Worm (Caenorhabditis elegans): ENCODE results near the gene ugt-32.

ugt-32 gene

DNA sequence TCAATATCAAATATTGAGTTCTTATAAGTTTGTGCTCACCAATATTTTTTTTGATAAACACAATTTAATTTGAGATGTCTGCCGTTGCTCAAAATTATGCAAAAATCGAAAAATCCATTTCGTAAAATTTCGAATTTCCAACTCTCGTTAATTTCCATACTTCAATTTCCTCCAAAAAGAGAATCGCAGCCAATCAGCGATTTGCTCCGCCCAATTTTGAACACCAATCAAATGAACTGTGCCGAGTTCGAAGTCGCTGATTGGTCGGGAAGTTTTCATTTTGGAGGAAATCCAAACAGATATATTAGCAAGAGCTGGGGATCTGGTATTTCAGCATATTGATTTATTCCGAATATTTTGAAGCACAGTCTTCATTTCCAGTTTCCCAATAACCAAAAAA lies 36.0 kb downstream of the ugt-32 start:
- no peak for TF ChIP-seq scrt-1 (GFP tag; IDR thresholded peaks at IDR 0.05)
- TF ChIP-seq hmbx-1 (tag; optimal IDR thresholded peaks at IDR 0.05): no peak
- no peak for TF ChIP-seq flt-1 (GFP tag; IDR thresholded peaks at IDR 0.05)
- TF ChIP-seq hnd-1 (tag; optimal IDR thresholded peaks at IDR 0.05): no peak
- no peak for TF ChIP-seq aly-1 (tag; optimal IDR thresholded peaks at IDR 0.05)
- no peak for TF ChIP-seq pes-1 (GFP tag; IDR thresholded peaks at IDR 0.05)
- TF ChIP-seq ceh-36 (tag; optimal IDR thresholded peaks at IDR 0.05): no peak
- TF ChIP-seq B0310.2 (tag; optimal IDR thresholded peaks at IDR 0.05): no peak
- TF ChIP-seq ets-7 (tag; optimal IDR thresholded peaks at IDR 0.05): no peak
- no peak for TF ChIP-seq ceh-13 (GFP tag; optimal IDR thresholded peaks at IDR 0.05)
- TF ChIP-seq tbx-11 (GFP tag; IDR thresholded peaks at IDR 0.05): no peak
- no peak for TF ChIP-seq sea-1 (GFP tag; conservative IDR thresholded peaks at IDR 0.05)
- TF ChIP-seq hmg-4 (GFP tag; optimal IDR thresholded peaks at IDR 0.05): no peak
- TF ChIP-seq F13C5.2 (tag; optimal IDR thresholded peaks at IDR 0.05): no peak
- no peak for TF ChIP-seq tra-4 (tag; optimal IDR thresholded peaks at IDR 0.05)
- TF ChIP-seq ama-1 (optimal IDR thresholded peaks at IDR 0.05): no peak

DNA sequence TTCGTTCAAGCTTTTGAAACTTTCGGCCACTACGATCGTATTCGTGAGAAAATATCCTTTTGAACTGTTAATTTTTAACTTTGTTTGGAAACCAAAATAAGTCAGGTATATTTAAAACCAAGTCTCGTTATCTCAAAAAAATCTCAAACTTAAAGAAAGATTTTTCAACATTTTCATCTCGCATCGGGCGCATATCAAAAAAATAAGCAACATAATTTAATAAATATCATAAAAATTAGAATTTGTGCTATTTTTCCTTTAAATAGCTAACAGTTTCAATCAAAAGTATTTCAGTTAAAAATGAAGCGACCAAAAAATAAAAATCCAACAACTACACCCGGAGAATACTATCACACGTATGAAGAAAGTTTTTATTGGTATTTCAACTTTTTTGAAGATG lies 37.8 kb downstream of the ugt-32 start, which contains the start of gene srw-7:
Gene srw-7, plus strand, starts transcription at position 301 of the 400 bp plus-strand sequence.
- TF ChIP-seq scrt-1 (GFP tag; IDR thresholded peaks at IDR 0.05) (no peak), ceh-13 (GFP tag; optimal IDR thresholded peaks at IDR 0.05) (no peak), F13C5.2 (tag; optimal IDR thresholded peaks at IDR 0.05) (no peak)

DNA sequence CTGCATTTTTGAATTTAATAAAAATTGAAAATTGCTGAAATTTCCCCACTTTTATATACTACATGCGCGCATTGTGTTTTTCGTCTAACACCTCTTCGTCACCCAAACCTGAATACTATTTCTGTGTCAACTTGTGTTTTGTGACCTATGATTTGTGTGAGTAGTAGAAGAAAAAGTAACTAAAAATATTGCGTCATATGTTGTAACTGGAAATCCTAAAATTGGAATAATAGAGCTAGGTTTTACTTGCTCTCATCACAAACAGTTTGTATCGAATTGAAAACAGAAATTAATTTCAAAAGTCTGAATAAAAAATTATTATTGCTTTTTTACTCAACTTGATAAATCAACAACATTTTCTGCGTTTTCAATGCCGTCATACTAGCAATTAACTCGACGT lies 38.3 kb downstream of the ugt-32 start, which contains the start of gene R08F11.4:
Gene R08F11.4, minus strand, starts transcription at position 29 of the 400 bp plus-strand sequence.
- TF ChIP-seq F13C5.2 (tag; optimal IDR thresholded peaks at IDR 0.05) (no peak), ama-1 (optimal IDR thresholded peaks at IDR 0.05) (no peak), scrt-1 (GFP tag; IDR thresholded peaks at IDR 0.05) (no peak)

DNA sequence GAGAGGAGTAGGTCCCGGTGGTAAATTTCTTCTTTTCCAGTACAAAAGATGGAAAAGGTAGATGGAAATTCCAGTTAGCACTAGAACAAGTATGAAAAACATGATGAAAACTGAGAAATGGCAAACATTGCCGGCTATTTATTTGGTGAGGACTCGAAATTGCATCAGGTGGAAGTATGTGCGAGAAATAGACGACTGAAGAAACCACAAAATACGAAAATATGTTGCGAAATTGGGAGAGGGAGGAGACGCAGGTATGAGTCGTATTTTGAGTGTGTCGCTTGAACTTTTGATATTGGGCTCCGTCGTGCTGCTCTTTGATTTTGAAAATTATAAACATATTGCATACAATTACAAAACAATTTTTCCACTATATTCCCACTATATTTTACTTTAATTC lies 40.5 kb downstream of the ugt-32 start, which contains the start of gene cyp-33C8:
Gene cyp-33C8, minus strand, starts transcription at position 200 of the 400 bp plus-strand sequence.
- TF ChIP-seq hnd-1 (tag; optimal IDR thresholded peaks at IDR 0.05): no peak
- TF ChIP-seq ama-1 (optimal IDR thresholded peaks at IDR 0.05): no peak
- no peak for TF ChIP-seq flt-1 (GFP tag; IDR thresholded peaks at IDR 0.05)
- TF ChIP-seq tra-4 (tag; optimal IDR thresholded peaks at IDR 0.05): no peak

DNA sequence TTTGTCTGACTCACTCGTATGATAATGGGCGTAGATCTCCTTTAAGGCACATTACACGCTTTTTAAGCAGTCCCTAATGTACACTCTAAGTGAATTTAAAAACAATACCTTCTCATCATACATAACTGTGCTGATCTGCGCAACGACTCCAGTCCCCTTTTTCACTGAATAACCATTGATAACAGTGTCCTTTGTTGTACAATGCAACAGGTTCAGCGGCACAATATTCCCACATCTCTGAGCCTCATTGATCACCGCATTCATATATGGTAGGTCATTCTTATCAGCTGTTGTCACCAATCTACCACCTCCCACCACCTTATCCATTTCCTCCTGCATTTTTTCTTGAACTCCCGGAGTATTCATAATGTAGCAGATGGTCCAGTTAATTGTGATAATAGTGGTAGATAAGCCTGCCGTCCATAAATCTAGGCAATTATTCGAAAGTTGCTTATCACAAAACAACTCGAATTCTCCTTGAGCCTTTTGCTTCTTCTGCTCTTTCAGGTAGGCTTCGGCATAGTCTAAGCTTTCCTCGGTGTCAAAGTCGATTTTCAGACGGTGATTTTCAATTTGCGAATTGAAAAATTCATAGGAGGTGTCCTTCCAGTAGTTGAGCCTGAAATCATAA lies 41.9 kb downstream of the ugt-32 start:
- TF ChIP-seq sea-1 (GFP tag; conservative IDR thresholded peaks at IDR 0.05) (no peak), ama-1 (optimal IDR thresholded peaks at IDR 0.05) (no peak), ets-7 (tag; optimal IDR thresholded peaks at IDR 0.05) (no peak), tra-4 (tag; optimal IDR thresholded peaks at IDR 0.05) (no peak), aly-1 (tag; optimal IDR thresholded peaks at IDR 0.05) (no peak), hmbx-1 (tag; optimal IDR thresholded peaks at IDR 0.05) (no peak), B0310.2 (tag; optimal IDR thresholded peaks at IDR 0.05) (no peak), scrt-1 (GFP tag; IDR thresholded peaks at IDR 0.05) (no peak), hmg-4 (GFP tag; optimal IDR thresholded peaks at IDR 0.05) (no peak), flt-1 (GFP tag; IDR thresholded peaks at IDR 0.05) (no peak), F13C5.2 (tag; optimal IDR thresholded peaks at IDR 0.05) (no peak), tbx-37 (GFP tag; conservative IDR thresholded peaks at IDR 0.05) (no peak), ceh-13 (GFP tag; optimal IDR thresholded peaks at IDR 0.05) (no peak), tbx-11 (GFP tag; IDR thresholded peaks at IDR 0.05) (no peak), pes-1 (GFP tag; IDR thresholded peaks at IDR 0.05) (no peak), hnd-1 (tag; optimal IDR thresholded peaks at IDR 0.05) (no peak), ceh-36 (tag; optimal IDR thresholded peaks at IDR 0.05) (no peak)

DNA sequence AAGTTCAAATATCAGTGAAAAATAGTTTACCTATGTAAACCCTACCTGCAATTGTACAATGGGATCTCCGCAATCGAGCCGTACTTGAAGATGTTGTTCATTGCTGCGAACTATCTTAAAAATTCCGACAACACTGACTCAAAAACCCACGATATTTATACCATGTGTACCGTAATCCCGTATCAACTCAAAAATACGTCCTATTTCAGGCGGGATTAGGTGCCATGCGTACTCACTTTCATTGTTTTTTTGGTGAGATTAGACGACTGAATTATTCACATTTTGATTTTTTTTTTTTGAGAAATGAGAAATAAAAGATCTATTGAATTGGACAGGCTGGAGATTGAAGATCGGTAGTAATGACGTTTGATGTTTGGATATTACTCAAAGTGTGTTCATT lies 43.4 kb downstream of the ugt-32 start, which contains the start of gene srt-30:
Gene srt-30, minus strand, starts transcription at position 101 of the 400 bp plus-strand sequence.
- no peak for TF ChIP-seq tbx-11 (GFP tag; IDR thresholded peaks at IDR 0.05)

DNA sequence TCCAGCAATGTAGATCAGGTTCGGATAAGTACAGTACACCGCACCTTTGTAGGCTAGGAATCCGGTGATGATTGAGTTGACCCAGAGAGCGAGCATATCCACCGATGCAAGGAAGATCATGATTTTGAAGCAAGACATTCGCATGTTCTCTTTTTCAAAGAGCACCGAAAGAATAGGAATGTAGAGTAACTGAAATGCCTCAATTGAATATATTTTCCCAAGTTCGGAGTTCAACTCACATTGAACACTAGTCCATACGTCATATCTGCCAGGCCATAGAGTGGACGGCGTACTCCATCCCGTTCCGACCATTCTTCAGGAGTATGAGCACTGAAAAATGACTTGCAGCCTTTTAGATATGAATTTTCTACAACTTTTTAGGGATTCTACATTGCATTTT lies 44.1 kb downstream of the ugt-32 start:
- no peak for TF ChIP-seq scrt-1 (GFP tag; IDR thresholded peaks at IDR 0.05)
- no peak for TF ChIP-seq ceh-36 (tag; optimal IDR thresholded peaks at IDR 0.05)
- TF ChIP-seq ama-1 (optimal IDR thresholded peaks at IDR 0.05): no peak
- no peak for TF ChIP-seq ceh-13 (GFP tag; optimal IDR thresholded peaks at IDR 0.05)
- TF ChIP-seq flt-1 (GFP tag; IDR thresholded peaks at IDR 0.05): no peak
